Worm (Caenorhabditis elegans) whole organism, L4 larva: ENCODE results near the gene spig-9.

ENCODE experiments used
- D1046.2 ChIP-seq: fragments of 200-800 bp; sonication (Bioruptor generic); IDR thresholded peaks from 2 replicates; pipeline ENCODE4 v1.3.6; 2022; ENCODE audit warnings: missing genetic modification characterization, missing compliant biosample characterization
- F44E2.7 ChIP-seq: fragments of 200-800 bp; sonication (Bioruptor generic); IDR thresholded peaks from 2 replicates; pipeline ENCODE4 v2.1.2; 2022; ENCODE audit warnings: missing genetic modification characterization, missing compliant biosample characterization
- R02D3.7 ChIP-seq: fragments of 150-350 bp; sonication (generic microtip); optimal IDR thresholded peaks from 3 replicates; lab custom pipeline; 2014; ENCODE audit warnings: missing biosample characterization, missing genetic modification characterization
- Y48G9A.11 ChIP-seq: fragments of 200-800 bp; sonication (Bioruptor generic); IDR thresholded peaks from 2 replicates; pipeline ENCODE4 v1.3.6; 2022; ENCODE audit warnings: missing genetic modification reagents, missing genetic modification characterization, missing compliant biosample characterization
- Y75B8A.6 ChIP-seq: fragments of 200-800 bp; sonication (Bioruptor generic); IDR thresholded peaks from 2 replicates; pipeline ENCODE4 v1.3.6; 2022; ENCODE audit warnings: missing genetic modification reagents, missing genetic modification characterization, missing compliant biosample characterization
- ZK337.2 ChIP-seq: fragments of 200-800 bp; sonication (Bioruptor generic); IDR thresholded peaks from 2 replicates; pipeline ENCODE4 v1.3.6; 2022; ENCODE audit warnings: missing genetic modification reagents, missing genetic modification characterization, missing compliant biosample characterization
- ZK546.5 ChIP-seq, 2 experiments: sonication (generic microtip); optimal IDR thresholded peaks; 2 replicates each; lab custom pipeline; 2017; ENCODE audit warnings: missing biosample characterization in 2 of 2, missing genetic modification characterization in 2 of 2
- ama-1 ChIP-seq: fragments of 150-350 bp; optimal IDR thresholded peaks from 2 replicates; lab custom pipeline; 2014; ENCODE audit warnings: inconsistent platforms, mixed read lengths
- ceh-44 ChIP-seq: fragments of 200-800 bp; sonication (Bioruptor generic); IDR thresholded peaks from 2 replicates; pipeline ENCODE4 v1.3.6; 2022; ENCODE audit warnings: missing genetic modification reagents, missing genetic modification characterization, missing compliant biosample characterization
- cey-2 ChIP-seq: sonication (generic microtip); optimal IDR thresholded peaks from 3 replicates; lab custom pipeline; 2017; ENCODE audit warnings: missing genetic modification characterization, mild to moderate bottlenecking, missing compliant biosample characterization, antibody characterized with exemption, borderline replicate concordance; ENCODE audit not compliant: insufficient read depth
- ctbp-1 ChIP-seq: fragments of 200-800 bp; sonication (Bioruptor generic); IDR thresholded peaks from 2 replicates; pipeline ENCODE4 v1.3.6; 2022; ENCODE audit warnings: missing genetic modification reagents, missing genetic modification characterization, missing compliant biosample characterization
- dmd-8 ChIP-seq: fragments of 200-800 bp; sonication (Bioruptor generic); IDR thresholded peaks from 2 replicates; pipeline ENCODE4 v1.3.6; 2022; ENCODE audit warnings: missing genetic modification characterization, missing compliant biosample characterization
- dmd-9 ChIP-seq: fragments of 200-800 bp; sonication (Bioruptor generic); IDR thresholded peaks from 2 replicates; pipeline ENCODE4 v1.3.6; 2022; ENCODE audit warnings: missing genetic modification reagents, missing genetic modification characterization, missing compliant biosample characterization
- egl-27 ChIP-seq: sonication (generic microtip); optimal IDR thresholded peaks from 3 replicates; lab custom pipeline; 2017; ENCODE audit warnings: missing biosample characterization, missing genetic modification reagents, missing genetic modification characterization
- egl-43 ChIP-seq: fragments of 200-800 bp; sonication (Bioruptor generic); IDR thresholded peaks from 2 replicates; pipeline ENCODE4 v1.3.6; 2022; ENCODE audit warnings: missing genetic modification reagents, missing genetic modification characterization, missing compliant biosample characterization
- fos-1 ChIP-seq: fragments of 150-350 bp; optimal IDR thresholded peaks from 2 replicates; lab custom pipeline; 2014; ENCODE audit warnings: missing biosample characterization, missing genetic modification characterization
- hif-1 ChIP-seq, 2 experiments: sonication (generic microtip); optimal IDR thresholded peaks; 2 replicates each; lab custom pipeline; 2016 to 2017; ENCODE audit warnings: missing compliant biosample characterization in 2 of 2, missing genetic modification characterization in 2 of 2, missing genetic modification reagents in 2 of 2, missing genotype in 2 of 2, mild to moderate bottlenecking in 1 of 2
- jun-1 ChIP-seq: fragments of 150-350 bp; optimal IDR thresholded peaks from 2 replicates; lab custom pipeline; 2014; ENCODE audit warnings: missing biosample characterization, missing genetic modification reagents, missing genetic modification characterization
- lin-1 ChIP-seq: fragments of 200-800 bp; sonication (Bioruptor generic); IDR thresholded peaks from 2 replicates; pipeline ENCODE4 v1.3.6; 2022; ENCODE audit warnings: missing genetic modification reagents, missing genetic modification characterization, missing compliant biosample characterization
- lin-38 ChIP-seq: fragments of 200-800 bp; sonication (Bioruptor generic); IDR thresholded peaks from 2 replicates; pipeline ENCODE4 v1.3.6; 2022; ENCODE audit warnings: missing genetic modification reagents, missing genetic modification characterization, missing compliant biosample characterization
- lir-3 ChIP-seq: sonication (generic microtip); optimal IDR thresholded peaks from 2 replicates; lab custom pipeline; 2016; ENCODE audit warnings: mild to moderate bottlenecking, missing genetic modification characterization, missing compliant biosample characterization
- madf-5 ChIP-seq, 2 experiments: fragments of 200-800 bp; sonication (Bioruptor generic); IDR thresholded peaks; 2 replicates each; pipeline ENCODE4 v1.3.6; 2022; ENCODE audit warnings: missing compliant biosample characterization in 2 of 2, missing genetic modification characterization in 2 of 2
- madf-9 ChIP-seq: fragments of 200-800 bp; sonication (Bioruptor generic); conservative IDR thresholded peaks from 2 replicates; pipeline ENCODE4 v1.3.6; 2022; ENCODE audit warnings: missing genetic modification reagents, missing genetic modification characterization, missing compliant biosample characterization
- mxl-2 ChIP-seq: fragments of 200-800 bp; sonication (Bioruptor generic); conservative IDR thresholded peaks from 2 replicates; pipeline ENCODE4 v1.3.6; 2022; ENCODE audit warnings: missing genetic modification reagents, missing genetic modification characterization, missing compliant biosample characterization
- nhr-25 ChIP-seq: sonication (generic microtip); optimal IDR thresholded peaks from 2 replicates; lab custom pipeline; 2017; ENCODE audit warnings: missing genetic modification characterization, mild to moderate bottlenecking, missing compliant biosample characterization, antibody characterized with exemption, moderate library complexity, borderline replicate concordance; ENCODE audit not compliant: insufficient read depth
- nhr-41 ChIP-seq: fragments of 200-800 bp; sonication (Bioruptor generic); IDR thresholded peaks from 2 replicates; pipeline ENCODE4 v1.3.6; 2022; ENCODE audit warnings: missing genetic modification reagents, missing genetic modification characterization, missing compliant biosample characterization
- nhr-42 ChIP-seq: fragments of 200-800 bp; sonication (Bioruptor generic); IDR thresholded peaks from 2 replicates; pipeline ENCODE4 v1.3.6; 2022; ENCODE audit warnings: missing genetic modification characterization, missing compliant biosample characterization
- nhr-77 ChIP-seq: fragments of 150-350 bp; optimal IDR thresholded peaks from 2 replicates; lab custom pipeline; 2014; ENCODE audit warnings: missing biosample characterization, missing genetic modification characterization
- pha-4 ChIP-seq, 2 experiments: fragments of 150-350 bp in 1 of 2; fragments of 200-800 bp in 1 of 2; sonication (Bioruptor generic) in 1 of 2; IDR thresholded peaks in 1 of 2; optimal IDR thresholded peaks in 1 of 2; 2 replicates each; pipeline versions ENCODE4 v1.3.6 to Lab custom; 2014 to 2022; ENCODE audit warnings: missing genetic modification characterization in 2 of 2, missing genetic modification reagents in 2 of 2, missing biosample characterization in 1 of 2, missing compliant biosample characterization in 1 of 2
- php-3 ChIP-seq: fragments of 200-800 bp; sonication (Bioruptor generic); IDR thresholded peaks from 2 replicates; pipeline ENCODE4 v1.3.6; 2022; ENCODE audit warnings: missing genetic modification reagents, missing genetic modification characterization, missing compliant biosample characterization
- sdz-12 ChIP-seq: fragments of 200-800 bp; sonication (Bioruptor generic); optimal IDR thresholded peaks from 2 replicates; lab custom pipeline; 2018; ENCODE audit warnings: mild to moderate bottlenecking, missing genetic modification characterization, missing compliant biosample characterization
- set-16 ChIP-seq: fragments of 200-800 bp; sonication (Bioruptor generic); IDR thresholded peaks from 2 replicates; pipeline ENCODE4 v1.3.6; 2022; ENCODE audit warnings: missing genetic modification reagents, missing genetic modification characterization, missing compliant biosample characterization
- snpc-1.2 ChIP-seq: fragments of 200-800 bp; sonication (Bioruptor generic); IDR thresholded peaks from 2 replicates; pipeline ENCODE4 v1.3.6; 2022; ENCODE audit warnings: missing genetic modification reagents, missing genetic modification characterization, missing compliant biosample characterization
- tag-97 ChIP-seq: fragments of 200-800 bp; sonication (Bioruptor generic); IDR thresholded peaks from 2 replicates; pipeline ENCODE4 v1.3.6; 2022; ENCODE audit warnings: missing genetic modification characterization, missing compliant biosample characterization
- tra-1 ChIP-seq: fragments of 200-800 bp; sonication (Bioruptor generic); IDR thresholded peaks from 2 replicates; pipeline ENCODE4 v1.3.6; 2022; ENCODE audit warnings: missing genetic modification reagents, missing genetic modification characterization, missing compliant biosample characterization
- unc-62 ChIP-seq, 3 experiments: fragments of 150-350 bp in 1 of 3; sonication (generic microtip); optimal IDR thresholded peaks in 2 of 3; peaks in 1 of 3; 1 replicate in 1 of 3; 2 replicates in 2 of 3; lab custom pipeline; 2014 to 2017; ENCODE audit warnings: missing biosample characterization in 3 of 3, missing genetic modification characterization in 3 of 3, missing genetic modification reagents in 3 of 3, missing genotype in 1 of 3
- vab-7 ChIP-seq: fragments of 200-800 bp; sonication (Bioruptor generic); IDR thresholded peaks from 2 replicates; pipeline ENCODE4 v1.3.6; 2022; ENCODE audit warnings: missing genetic modification reagents, missing genetic modification characterization, missing compliant biosample characterization

spig-9 gene

ce11 chrV:13647185-13647584, 35.5 kb upstream of the spig-9 start:
- TF ChIP-seq ZK546.5 (tag; optimal IDR thresholded peaks at IDR 0.05; lab: Kevin White, UChicago) (no peak), ama-1 (lab: Kevin White, UChicago) (no peak), fos-1 (tag; lab: Kevin White, UChicago) (no peak), set-16 (peak; percentile 85), unc-62 (GFP tag; optimal IDR thresholded peaks at IDR 0.05 in 1 of 2; lab: Kevin White, UChicago) (no peak), unc-62 (tag; optimal IDR thresholded peaks at IDR 0.05; lab: Kevin White, UChicago) (no peak)

ce11 chrV:13645848-13646578, 34.3 kb upstream of the spig-9 start:
- TF ChIP-seq set-16 (peak; percentile 100), php-3 (peak; percentile 30; the same call in 1 of the 2 replicates), lin-38 (peak; percentile 26; the same call in 1 of the 2 replicates), egl-27 (no peak), D1046.2 (peak; percentile 74; the same call in 1 of the 2 replicates), nhr-25 (no peak), F44E2.7 (GFP tag; lab: Robert Waterston, UW) (peak; percentile 90), nhr-42 (GFP tag; lab: Robert Waterston, UW) (peak; percentile 40; the same call in 1 of the 2 replicates), R02D3.7 (no peak), lin-1 (GFP tag; lab: Robert Waterston, UW) (0 out of 2 replicates have a peak, but pooled peaks have one; percentile 8), pha-4 (GFP tag; IDR thresholded peaks at IDR 0.05; lab: Robert Waterston, UW) (peak; percentile 100), pha-4 (tag; optimal IDR thresholded peaks at IDR 0.05; lab: Kevin White, UChicago) (no peak), jun-1 (tag; lab: Kevin White, UChicago) (no peak), tra-1 (GFP tag; lab: Robert Waterston, UW) (peak; percentile 68), nhr-41 (GFP tag; lab: Robert Waterston, UW) (0 out of 2 replicates have a peak, but pooled peaks have one; percentile 46), ctbp-1 (GFP tag; lab: Robert Waterston, UW) (0 out of 2 replicates have a peak, but pooled peaks have one; percentile 58), tag-97 (GFP tag; lab: Robert Waterston, UW) (peak; percentile 78; the same call in 1 of the 2 replicates), Y75B8A.6 (peak; percentile 46; the same call in 1 of the 2 replicates), lir-3 (tag; lab: Kevin White, UChicago) (no peak), ceh-44 (no peak), madf-9 (GFP tag; lab: Robert Waterston, UW) (0 out of 2 replicates have a peak, but pooled peaks have one; percentile 24), egl-43 (GFP tag; lab: Robert Waterston, UW) (peak; percentile 87), hif-1 (tag; optimal IDR thresholded peaks at IDR 0.05; lab: Kevin White, UChicago) (no peak), Y48G9A.11 (GFP tag; lab: Robert Waterston, UW) (peak; percentile 73; the same call in 1 of the 2 replicates), sdz-12 (peak; percentile 11), mxl-2 (GFP tag; lab: Robert Waterston, UW) (0 out of 2 replicates have a peak, but pooled peaks have one; percentile 33), dmd-8 (GFP tag; lab: Robert Waterston, UW) (peak; percentile 69; the same call in 1 of the 2 replicates), madf-5 (GFP tag; IDR thresholded peaks at IDR 0.05; lab: Robert Waterston, UW) (peak in 1 of 2 experiments; percentile 81; a peak in 2 of 4 replicates), ZK337.2 (GFP tag; lab: Robert Waterston, UW) (peak; percentile 24; the same call in 1 of the 2 replicates), nhr-77 (tag; lab: Kevin White, UChicago) (no peak), vab-7 (GFP tag; lab: Robert Waterston, UW) (peak; percentile 47; the same call in 1 of the 2 replicates), snpc-1.2 (GFP tag; lab: Robert Waterston, UW) (peak; percentile 38; the same call in 1 of the 2 replicates), cey-2 (no peak), dmd-9 (GFP tag; lab: Robert Waterston, UW) (peak; percentile 73; the same call in 1 of the 2 replicates)
